Fruit fly (Drosophila melanogaster): ENCODE data around the gene Sirt7.

Sirt7 gene

DNA sequence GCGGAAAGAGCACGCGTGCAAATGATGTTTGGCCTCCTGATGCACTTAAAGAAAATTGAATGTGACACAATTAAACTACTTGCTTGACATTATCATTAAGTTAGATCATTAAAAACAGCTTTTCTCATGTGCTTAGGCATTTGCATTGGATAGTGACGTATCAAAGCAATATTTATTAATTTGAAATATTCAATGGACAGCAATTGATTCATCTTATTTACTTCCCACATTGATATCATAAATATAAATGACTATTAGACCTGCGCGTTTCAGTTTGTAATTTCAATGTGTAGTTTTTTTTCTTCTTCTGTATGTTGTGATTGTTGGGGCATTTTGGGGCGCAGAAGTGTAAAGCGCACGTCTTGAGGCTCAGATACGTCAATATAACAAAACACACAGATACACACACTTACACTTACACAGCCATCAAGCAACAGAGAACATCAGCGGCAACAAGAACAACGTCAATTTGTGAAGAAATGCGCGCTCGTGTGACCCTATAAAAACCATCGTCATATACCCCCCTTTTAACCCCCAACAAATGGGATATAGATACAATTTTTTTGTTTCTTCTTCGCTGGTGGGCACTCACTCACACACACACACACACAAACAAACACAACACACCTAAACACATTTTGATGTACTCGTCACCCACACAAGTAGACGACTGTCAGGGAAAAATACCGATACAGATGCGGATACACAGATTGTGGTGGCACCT lies 33.4 kb downstream of the Sirt7 start (continued):
- TF ChIP-seq Hr78 (GFP tag; optimal IDR thresholded peaks at IDR 0.05) = peak in 1 of 2 experiments; percentile 83
- TF ChIP-seq CkIIα-i1 (GFP tag; IDR thresholded peaks at IDR 0.05) = no peak
- TF ChIP-seq CG10147 (GFP tag; optimal IDR thresholded peaks at IDR 0.05) = peak; percentile 64
- TF ChIP-seq CG4424 (GFP tag; optimal IDR thresholded peaks at IDR 0.05) = peak; percentile 75
- TF ChIP-seq knrl (GFP tag; IDR thresholded peaks at IDR 0.05; ENCODE audit: partially characterized antibody) = no peak
- peak; percentile 62 for TF ChIP-seq esg (GFP tag; conservative IDR thresholded peaks at IDR 0.05)
- peak; percentile 56 to 62 for TF ChIP-seq chif (GFP tag; optimal IDR thresholded peaks at IDR 0.05)
- peak; percentile 77 for TF ChIP-seq lmd (GFP tag; IDR thresholded peaks at IDR 0.05)
- peak; percentile 57 for TF ChIP-seq stc (GFP tag; IDR thresholded peaks at IDR 0.05)
- peak; percentile 63 for TF ChIP-seq Bteb2 (GFP tag; optimal IDR thresholded peaks at IDR 0.05)
- TF ChIP-seq CG10462 (GFP tag; optimal IDR thresholded peaks at IDR 0.05) = peak; percentile 18
- no peak for TF ChIP-seq CG3995 (GFP tag; optimal IDR thresholded peaks at IDR 0.05)
- TF ChIP-seq nau (GFP tag; optimal IDR thresholded peaks at IDR 0.05) = peak; percentile 71
- no peak for TF ChIP-seq sima (GFP tag; optimal IDR thresholded peaks at IDR 0.05)
- TF ChIP-seq D19A (tag; optimal IDR thresholded peaks at IDR 0.05) = peak; percentile 71
- peak; percentile 10 for TF ChIP-seq lbe (GFP tag; optimal IDR thresholded peaks at IDR 0.05)
- no peak for TF ChIP-seq Oaz (GFP tag; IDR thresholded peaks at IDR 0.05)
- no peak for TF ChIP-seq CG2199 (GFP tag; IDR thresholded peaks at IDR 0.05)
- TF ChIP-seq gt (GFP tag; IDR thresholded peaks at IDR 0.05) = no peak
- TF ChIP-seq CG30431 (GFP tag; optimal IDR thresholded peaks at IDR 0.05) = peak; percentile 57
- 0 out of 3 replicates have a peak, but pooled peaks have one; percentile 15 for TF ChIP-seq z (GFP tag; IDR thresholded peaks at IDR 0.05)
- no peak; the same call in 2 of the 3 replicates for TF ChIP-seq CG34422 (GFP tag; IDR thresholded peaks at IDR 0.05)
- peak; percentile 34 for TF ChIP-seq btn (GFP tag; optimal IDR thresholded peaks at IDR 0.05)
- peak; percentile 48 for TF ChIP-seq CG5245 (GFP tag; optimal IDR thresholded peaks at IDR 0.05)
- TF ChIP-seq CG2889 (GFP tag; IDR thresholded peaks at IDR 0.05) = no peak
- TF ChIP-seq CG1647 (GFP tag; optimal IDR thresholded peaks at IDR 0.05) = no peak
- TF ChIP-seq CG17802 (tag; optimal IDR thresholded peaks at IDR 0.05) = peak; percentile 1
- TF ChIP-seq CG2875 (GFP tag; optimal IDR thresholded peaks at IDR 0.05) = peak; percentile 72
- peak; percentile 25 for TF ChIP-seq Myb (GFP tag; optimal IDR thresholded peaks at IDR 0.05)
- TF ChIP-seq CG16815 (GFP tag; optimal IDR thresholded peaks at IDR 0.05) = peak; percentile 32
- TF ChIP-seq CG14965 (GFP tag; optimal IDR thresholded peaks at IDR 0.05; ENCODE audit: borderline replicate concordance) = no peak
- peak; percentile 27 for TF ChIP-seq CG12236 (GFP tag; optimal IDR thresholded peaks at IDR 0.05)
- TF ChIP-seq Hr3 (GFP tag; optimal IDR thresholded peaks at IDR 0.05) = peak; percentile 60
- TF ChIP-seq Hmx (GFP tag; optimal IDR thresholded peaks at IDR 0.05) = no peak
- TF ChIP-seq tap (tag; optimal IDR thresholded peaks at IDR 0.05) = peak; percentile 75
- peak; percentile 93 for TF ChIP-seq Med (GFP tag)
- TF ChIP-seq org-1 (GFP tag; optimal IDR thresholded peaks at IDR 0.05) = peak; percentile 69
- peak; percentile 55 for TF ChIP-seq CG9215 (GFP tag; IDR thresholded peaks at IDR 0.05)
- TF ChIP-seq CG6683 (GFP tag; optimal IDR thresholded peaks at IDR 0.05) = peak; percentile 45
- peak; percentile 27 for TF ChIP-seq exex (tag; optimal IDR thresholded peaks at IDR 0.05)
- no peak for TF ChIP-seq CG8290 (GFP tag; optimal IDR thresholded peaks at IDR 0.05)
- TF ChIP-seq CG8290 (tag; optimal IDR thresholded peaks at IDR 0.05) = peak in 1 of 2 experiments; percentile 33
- 0 out of 2 replicates have a peak, but pooled peaks have one; percentile 49 for TF ChIP-seq peb (GFP tag; IDR thresholded peaks at IDR 0.05)
- TF ChIP-seq gcm (GFP tag; optimal IDR thresholded peaks at IDR 0.05) = peak; percentile 65
- peak; percentile 93 for TF ChIP-seq cg (GFP tag; optimal IDR thresholded peaks at IDR 0.05)
- peak; percentile 33 for TF ChIP-seq CG10274 (GFP tag; optimal IDR thresholded peaks at IDR 0.05)
- no peak for TF ChIP-seq CG4404 (GFP tag; IDR thresholded peaks at IDR 0.05)
- peak; percentile 60 for TF ChIP-seq crol (GFP tag; IDR thresholded peaks at IDR 0.05)
- TF ChIP-seq Abd-B (GFP tag; optimal IDR thresholded peaks at IDR 0.05) = peak; percentile 60
- TF ChIP-seq CG32767 (GFP tag; IDR thresholded peaks at IDR 0.05) = peak; percentile 26; the same call in 1 of the 2 replicates

All from whole organism, embryonic.